Fruit fly (Drosophila melanogaster) whole organism, embryonic: Measurements from ENCODE around the gene Prtl99C.

Source experiments
- Antp ChIP-seq: fragments of 200-800 bp; sonication (Bioruptor generic); optimal IDR thresholded peaks from 3 replicates; lab custom pipeline; 2016; ENCODE audit warnings: missing biosample characterization, missing genetic modification characterization
- Atf6 ChIP-seq: fragments of 200-800 bp; sonication (Bioruptor generic); IDR thresholded peaks from 2 replicates; pipeline ENCODE4 v1.3.6; 2022; ENCODE audit warnings: missing biosample characterization, missing genetic modification characterization
- CG10366 ChIP-seq: fragments of 200-800 bp; sonication (Bioruptor generic); IDR thresholded peaks from 2 replicates; pipeline ENCODE4 v1.3.6; 2022; ENCODE audit warnings: missing biosample characterization, missing genetic modification characterization
- CG10543 ChIP-seq: fragments of 200-800 bp; sonication (Bioruptor generic); optimal IDR thresholded peaks from 3 replicates; lab custom pipeline; 2017; ENCODE audit warnings: missing biosample characterization, mild to moderate bottlenecking, missing genetic modification characterization, moderate library complexity
- CG12104 ChIP-seq: fragments of 200-800 bp; sonication (Bioruptor generic); optimal IDR thresholded peaks from 3 replicates; lab custom pipeline; 2016; ENCODE audit warnings: missing biosample characterization, missing genetic modification characterization
- CG14014 ChIP-seq: fragments of 200-800 bp; sonication (Bioruptor generic); IDR thresholded peaks from 2 replicates; pipeline ENCODE4 v1.3.6; 2022; ENCODE audit warnings: missing biosample characterization, missing genetic modification characterization
- CG15479 ChIP-seq: fragments of 200-800 bp; sonication (Bioruptor generic); optimal IDR thresholded peaks from 3 replicates; lab custom pipeline; 2019; ENCODE audit warnings: missing biosample characterization, mild to moderate bottlenecking, missing genetic modification characterization, moderate library complexity
- CG15514 ChIP-seq: fragments of 200-800 bp; sonication (Bioruptor generic); optimal IDR thresholded peaks from 3 replicates; lab custom pipeline; 2017; ENCODE audit warnings: missing biosample characterization, missing genetic modification characterization, mild to moderate bottlenecking, moderate library complexity, missing genetic modification reagents
- CG16815 ChIP-seq: fragments of 200-800 bp; sonication (Bioruptor generic); optimal IDR thresholded peaks from 3 replicates; lab custom pipeline; 2017; ENCODE audit warnings: missing biosample characterization, mild to moderate bottlenecking, missing genetic modification characterization
- CG1792 ChIP-seq: fragments of 200-800 bp; sonication (Bioruptor generic); optimal IDR thresholded peaks from 2 replicates; lab custom pipeline; 2016; ENCODE audit warnings: missing biosample characterization, missing genetic modification characterization
- CG2678 ChIP-seq: fragments of 200-800 bp; sonication (Bioruptor generic); optimal IDR thresholded peaks from 3 replicates; lab custom pipeline; 2019; ENCODE audit warnings: missing biosample characterization, mild to moderate bottlenecking, missing genetic modification characterization, moderate library complexity
- CG2712 ChIP-seq: fragments of 200-800 bp; optimal IDR thresholded peaks from 3 replicates; lab custom pipeline; 2019; ENCODE audit warnings: missing biosample characterization, mild to moderate bottlenecking, missing genetic modification characterization, moderate library complexity
- CG2889 ChIP-seq: fragments of 200-800 bp; sonication (Bioruptor generic); IDR thresholded peaks from 3 replicates; pipeline ENCODE4 v1.3.6; 2022; ENCODE audit warnings: missing biosample characterization, missing genetic modification characterization
- CG4282 ChIP-seq: fragments of 200-800 bp; sonication (Bioruptor generic); optimal IDR thresholded peaks from 2 replicates; lab custom pipeline; 2016; ENCODE audit warnings: missing biosample characterization, missing genetic modification characterization
- CG6254 ChIP-seq: fragments of 200-800 bp; sonication (Bioruptor generic); optimal IDR thresholded peaks from 3 replicates; lab custom pipeline; 2017; ENCODE audit warnings: mild to moderate bottlenecking, missing biosample characterization, missing genetic modification reagents, missing genetic modification characterization
- CG6854 ChIP-seq: fragments of 200-800 bp; sonication (Bioruptor generic); optimal IDR thresholded peaks from 3 replicates; lab custom pipeline; 2017; ENCODE audit warnings: missing biosample characterization, mild to moderate bottlenecking, missing genetic modification characterization
- CG7745 ChIP-seq: fragments of 200-800 bp; sonication (Bioruptor generic); optimal IDR thresholded peaks from 2 replicates; lab custom pipeline; 2018; ENCODE audit warnings: missing biosample characterization, mild to moderate bottlenecking, missing genetic modification characterization, moderate library complexity
- CG8281 ChIP-seq: fragments of 200-800 bp; sonication (Bioruptor generic); optimal IDR thresholded peaks from 2 replicates; lab custom pipeline; 2018; ENCODE audit warnings: missing biosample characterization, mild to moderate bottlenecking, missing genetic modification characterization, moderate library complexity
- CG9727 ChIP-seq: fragments of 200-800 bp; sonication (Bioruptor generic); optimal IDR thresholded peaks from 3 replicates; lab custom pipeline; 2017; ENCODE audit warnings: missing biosample characterization, mild to moderate bottlenecking, missing genetic modification characterization
- Chrac-16 ChIP-seq: fragments of 200-800 bp; sonication (Bioruptor generic); optimal IDR thresholded peaks from 3 replicates; lab custom pipeline; 2016; ENCODE audit warnings: missing biosample characterization, missing genetic modification characterization
- CkIIα-i1 ChIP-seq: fragments of 200-800 bp; sonication (Bioruptor generic); IDR thresholded peaks from 2 replicates; pipeline ENCODE4 v1.3.6; 2022; ENCODE audit warnings: missing biosample characterization, missing genetic modification characterization
- CrebB ChIP-seq: fragments of 200-800 bp; sonication (Bioruptor generic); optimal IDR thresholded peaks from 3 replicates; lab custom pipeline; 2018; ENCODE audit warnings: missing biosample characterization, mild to moderate bottlenecking, missing genetic modification characterization
- Dll ChIP-seq: fragments of 200-800 bp; sonication (Bioruptor generic); IDR thresholded peaks from 4 replicates; pipeline ENCODE4 v1.3.6; 2022; ENCODE audit warnings: missing biosample characterization, missing genetic modification characterization; ENCODE audit not compliant: partially characterized antibody
- GATAe ChIP-seq: fragments of 200-800 bp; sonication (Bioruptor generic); conservative IDR thresholded peaks from 2 replicates; pipeline ENCODE4 v1.3.6; 2022; ENCODE audit warnings: missing biosample characterization, missing genetic modification characterization
- Gsc ChIP-seq: fragments of 200-800 bp; sonication (Bioruptor generic); IDR thresholded peaks from 2 replicates; pipeline ENCODE4 v1.3.6; 2022; ENCODE audit warnings: missing biosample characterization, missing genetic modification characterization
- HLH54F ChIP-seq: fragments of 200-800 bp; sonication (Bioruptor generic); optimal IDR thresholded peaks from 3 replicates; lab custom pipeline; 2016; ENCODE audit warnings: missing biosample characterization, missing genetic modification characterization
- Hr3 ChIP-seq: fragments of 200-800 bp; sonication (Bioruptor generic); optimal IDR thresholded peaks from 3 replicates; lab custom pipeline; 2016; ENCODE audit warnings: missing biosample characterization, missing genetic modification characterization
- Oli ChIP-seq: fragments of 200-800 bp; sonication (Bioruptor generic); optimal IDR thresholded peaks from 2 replicates; lab custom pipeline; 2018; ENCODE audit warnings: missing biosample characterization, mild to moderate bottlenecking, missing genetic modification characterization, moderate library complexity
- Side ChIP-seq: fragments of 200-800 bp; sonication (Bioruptor generic); optimal IDR thresholded peaks from 2 replicates; lab custom pipeline; 2016; ENCODE audit warnings: missing biosample characterization, missing genetic modification characterization
- Sox102F ChIP-seq: fragments of 200-800 bp; sonication (Bioruptor generic); optimal IDR thresholded peaks from 2 replicates; lab custom pipeline; 2018; ENCODE audit warnings: missing biosample characterization, mild to moderate bottlenecking, missing genetic modification characterization, moderate library complexity
- ab ChIP-seq: fragments of 200-800 bp; sonication (Bioruptor generic); optimal IDR thresholded peaks from 2 replicates; lab custom pipeline; 2016; ENCODE audit warnings: missing biosample characterization, missing genetic modification characterization
- caup ChIP-seq: fragments of 200-800 bp; sonication (Bioruptor generic); optimal IDR thresholded peaks from 3 replicates; lab custom pipeline; 2017; ENCODE audit warnings: missing biosample characterization, mild to moderate bottlenecking, missing genetic modification characterization, moderate library complexity; ENCODE audit not compliant: severe bottlenecking
- danr ChIP-seq: fragments of 200-800 bp; sonication (Bioruptor generic); IDR thresholded peaks from 2 replicates; pipeline ENCODE4 v1.3.6; 2022; ENCODE audit warnings: missing biosample characterization, missing genetic modification characterization
- dysf ChIP-seq: fragments of 200-800 bp; sonication (Bioruptor generic); IDR thresholded peaks from 3 replicates; pipeline ENCODE4 v1.3.6; 2022; ENCODE audit warnings: missing biosample characterization, missing genetic modification characterization
- fd102C ChIP-seq: fragments of 200-800 bp; sonication (Bioruptor generic); optimal IDR thresholded peaks from 2 replicates; lab custom pipeline; 2018; ENCODE audit warnings: missing biosample characterization, mild to moderate bottlenecking, missing genetic modification characterization, moderate library complexity
- hth ChIP-seq: fragments of >200 bp; optimal IDR thresholded peaks from 2 replicates; lab custom pipeline; 2017; ENCODE audit warnings: inconsistent platforms
- onecut ChIP-seq: fragments of 200-800 bp; sonication (Bioruptor generic); IDR thresholded peaks from 2 replicates; pipeline ENCODE4 v1.3.6; 2022; ENCODE audit warnings: missing biosample characterization, missing genetic modification characterization
- pho ChIP-seq: fragments of 200-800 bp; sonication (Bioruptor generic); optimal IDR thresholded peaks from 2 replicates; lab custom pipeline; 2016; ENCODE audit warnings: missing biosample characterization, missing genetic modification characterization
- prd ChIP-seq, 3 experiments: fragments of >200 bp in 2 of 3; fragments of 200-800 bp in 1 of 3; sonication (Bioruptor generic) in 1 of 3; optimal IDR thresholded peaks in 2 of 3; IDR thresholded peaks in 1 of 3; 2 replicates in 2 of 3; 3 replicates in 1 of 3; pipeline versions ENCODE4 v1.3.6 to Lab custom; 2017 to 2022; ENCODE audit warnings: missing biosample characterization in 1 of 3, missing genetic modification characterization in 1 of 3
- psq ChIP-seq: fragments of 200-800 bp; sonication (Bioruptor generic); optimal IDR thresholded peaks from 2 replicates; lab custom pipeline; 2017; ENCODE audit warnings: missing biosample characterization, missing genetic modification characterization
- pum ChIP-seq: fragments of 200-800 bp; sonication (Bioruptor generic); optimal IDR thresholded peaks from 2 replicates; lab custom pipeline; 2016; ENCODE audit warnings: missing biosample characterization, missing genetic modification characterization
- pzg ChIP-seq: fragments of 200-800 bp; sonication (Bioruptor generic); optimal IDR thresholded peaks from 3 replicates; lab custom pipeline; 2018; ENCODE audit warnings: missing biosample characterization, mild to moderate bottlenecking, missing genetic modification characterization, moderate library complexity
- rib ChIP-seq: fragments of 200-800 bp; sonication (Bioruptor generic); IDR thresholded peaks from 2 replicates; pipeline ENCODE4 v1.3.6; 2022; ENCODE audit warnings: missing biosample characterization, missing genetic modification characterization
- schlank ChIP-seq: fragments of 200-800 bp; sonication (Bioruptor generic); optimal IDR thresholded peaks from 2 replicates; lab custom pipeline; 2018; ENCODE audit warnings: missing biosample characterization, mild to moderate bottlenecking, missing genetic modification characterization
- sens-2 ChIP-seq: fragments of 200-800 bp; sonication (Bioruptor generic); IDR thresholded peaks from 2 replicates; pipeline ENCODE4 v1.3.6; 2022; ENCODE audit warnings: missing biosample characterization, missing genetic modification characterization
- slp2 ChIP-seq: fragments of 200-800 bp; sonication (Bioruptor generic); optimal IDR thresholded peaks from 2 replicates; lab custom pipeline; 2016; ENCODE audit warnings: missing biosample characterization, missing genetic modification characterization
- sr ChIP-seq: fragments of 200-800 bp; sonication (Bioruptor generic); IDR thresholded peaks from 3 replicates; pipeline ENCODE4 v1.3.6; 2022; ENCODE audit warnings: missing biosample characterization, missing genetic modification characterization
- trh ChIP-seq: fragments of 200-800 bp; sonication (Bioruptor generic); optimal IDR thresholded peaks from 2 replicates; lab custom pipeline; 2016; ENCODE audit warnings: missing biosample characterization, missing genetic modification characterization
- zen2 ChIP-seq: fragments of 200-800 bp; sonication (Bioruptor generic); IDR thresholded peaks from 3 replicates; pipeline ENCODE4 v1.3.6; 2022; ENCODE audit warnings: missing biosample characterization, missing genetic modification characterization; ENCODE audit not compliant: partially characterized antibody

The Prtl99C gene

DNA sequence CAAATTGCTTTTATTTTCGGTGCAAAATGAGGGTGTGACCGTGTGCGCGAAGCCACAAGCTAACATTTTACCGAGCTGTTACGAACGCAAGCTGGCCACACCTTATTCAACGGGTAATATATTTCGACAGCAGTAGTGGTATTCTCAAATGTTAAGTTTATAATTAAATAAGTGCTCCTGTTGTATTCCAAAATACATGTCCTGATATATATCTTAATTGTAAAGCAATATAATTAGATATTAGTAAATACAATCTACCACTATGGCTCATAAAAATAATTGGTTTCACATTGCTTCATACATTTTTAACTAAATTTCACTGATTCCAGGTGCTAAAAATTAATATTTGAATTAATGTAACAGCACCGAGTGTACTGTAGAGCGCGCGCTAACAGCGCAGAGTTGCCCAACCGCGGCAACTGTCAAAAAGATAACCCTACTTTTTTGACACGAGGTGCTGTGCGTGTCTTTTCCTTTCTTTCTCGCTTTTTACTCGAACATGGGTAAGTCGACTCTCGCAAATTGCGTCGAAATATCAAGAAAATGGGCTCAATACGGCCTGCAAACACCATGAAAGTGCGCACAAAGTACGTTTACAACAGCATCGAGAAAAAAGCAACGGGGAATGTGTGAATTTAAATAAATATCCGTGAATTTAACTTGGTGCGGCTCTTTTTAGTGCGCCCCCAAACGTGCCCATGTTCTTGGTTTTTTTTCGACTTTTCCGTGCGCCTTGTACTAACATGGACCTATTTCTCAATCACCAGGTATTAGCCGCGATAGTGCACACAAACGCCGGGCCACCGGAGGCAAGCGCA is 25.9 kb downstream of the Prtl99C start, which contains the start of the genes CG15514 and RpS8 (continued):
- TF ChIP-seq Hr3 (GFP tag; lab: Kevin White, UChicago) (peak; percentile 36), CG16815 (GFP tag; lab: Kevin White, UChicago) (no peak), CG10543 (GFP tag; lab: Kevin White, UChicago) (peak; percentile 87), HLH54F (GFP tag; lab: Kevin White, UChicago) (no peak), onecut (GFP tag; lab: Robert Waterston, UW) (peak; percentile 67), pum (GFP tag; lab: Kevin White, UChicago) (peak; percentile 23), prd (optimal IDR thresholded peaks at IDR 0.05; lab: Kevin White, UChicago) (no peak), prd (GFP tag; IDR thresholded peaks at IDR 0.05; lab: Robert Waterston, UW) (0 out of 3 replicates have a peak, but pooled peaks have one; percentile 51), Gsc (GFP tag; lab: Robert Waterston, UW) (no peak), CG15479 (no peak), GATAe (GFP tag; lab: Robert Waterston, UW) (no peak), CG1792 (GFP tag; lab: Kevin White, UChicago) (no peak), ab (no peak), Side (GFP tag; lab: Kevin White, UChicago) (peak; percentile 42), CG2678 (tag; lab: Kevin White, UChicago) (peak; percentile 83), pho (GFP tag; lab: Kevin White, UChicago) (peak; percentile 6), Chrac-16 (GFP tag; lab: Kevin White, UChicago) (no peak), CG2712 (tag; lab: Kevin White, UChicago) (peak; percentile 44), caup (GFP tag; lab: Kevin White, UChicago) (peak; percentile 86), CG10366 (GFP tag; lab: Robert Waterston, UW) (peak; percentile 31; the same call in 1 of the 2 replicates), zen2 (no peak), Antp (GFP tag; lab: Kevin White, UChicago) (peak; percentile 4), pzg (peak; percentile 67), dysf (GFP tag; lab: Robert Waterston, UW) (peak; percentile 46; the same call in 2 of the 3 replicates), CG2889 (GFP tag; lab: Robert Waterston, UW) (no peak), CG6254 (GFP tag; lab: Kevin White, UChicago) (peak; percentile 35), CG4282 (no peak), rib (GFP tag; lab: Robert Waterston, UW) (no peak), CG15514 (no peak), CG8281 (tag; lab: Kevin White, UChicago) (no peak), slp2 (GFP tag; lab: Kevin White, UChicago) (peak; percentile 19), CrebB (tag; lab: Kevin White, UChicago) (no peak), schlank (peak; percentile 41), CG9727 (GFP tag; lab: Kevin White, UChicago) (peak; percentile 55), Oli (tag; lab: Kevin White, UChicago) (peak; percentile 45), trh (no peak), Atf6 (GFP tag; lab: Robert Waterston, UW) (peak; percentile 65), CG14014 (GFP tag; lab: Robert Waterston, UW) (peak; percentile 63), fd102C (no peak), hth (lab: Kevin White, UChicago) (no peak), psq (GFP tag; lab: Kevin White, UChicago) (no peak), Dll (GFP tag; lab: Robert Waterston, UW) (no peak), Sox102F (GFP tag; lab: Kevin White, UChicago) (peak; percentile 46), sens-2 (no peak), sr (GFP tag; lab: Robert Waterston, UW) (peak; percentile 10; the same call in 1 of the 3 replicates), CkIIα-i1 (GFP tag; lab: Robert Waterston, UW) (no peak), CG7745 (tag; lab: Kevin White, UChicago) (no peak), danr (no peak), CG12104 (GFP tag; lab: Kevin White, UChicago) (peak; percentile 63), CG6854 (no peak)
